ENCODE assay signal across 3 worm cellular contexts in the genomic region with DNA sequence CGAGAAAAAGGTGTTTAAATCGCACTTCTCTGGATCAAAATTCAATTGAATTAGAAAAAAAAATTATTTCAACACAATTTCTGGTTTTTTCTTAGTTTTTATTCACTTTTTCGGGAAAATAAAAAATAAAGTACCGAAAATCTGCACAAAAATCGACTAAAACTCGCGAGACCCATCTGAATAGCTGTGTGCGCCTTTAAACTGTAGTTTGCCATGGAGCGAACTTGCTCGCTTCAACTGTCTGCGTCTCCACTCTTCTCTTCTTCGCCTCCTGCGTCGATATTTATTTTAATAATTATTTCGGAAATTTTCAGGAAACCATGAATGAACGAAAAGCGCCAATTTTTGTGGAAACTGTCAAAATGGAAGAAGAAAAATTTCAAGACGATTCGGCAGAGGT.
A peak's percentile ranks its signal among the peaks of the same experiment; 100 is the strongest.
TF ChIP-seq lines count a peak whose summit lies in the region.

No protein-coding gene starts in this region.

TF ChIP-seq in whole organism, L4 larva, 104 proteins besides CTCF, POLR2A, EP300 and RAD21:
- TF ChIP-seq Y48G9A.11 (GFP tag; IDR thresholded peaks at IDR 0.05; lab: Robert Waterston, UW) (0 out of 2 replicates have a peak, but pooled peaks have one; percentile 13), duxl-1 (tag; optimal IDR thresholded peaks at IDR 0.05; lab: Kevin White, UChicago; ENCODE audit: poor library complexity) (no peak), lsy-2 (tag; optimal IDR thresholded peaks at IDR 0.05; lab: Kevin White, UChicago) (peak in 1 of 2 experiments; percentile 7), F49E8.2 (tag; optimal IDR thresholded peaks at IDR 0.05; lab: Kevin White, UChicago; ENCODE audit: borderline replicate concordance) (peak; percentile 16), Y5F2A.4 (GFP tag; optimal IDR thresholded peaks at IDR 0.05; lab: Kevin White, UChicago) (no peak), lin-38 (GFP tag; IDR thresholded peaks at IDR 0.05; lab: Robert Waterston, UW) (peak; percentile 92), unc-130 (GFP tag; optimal IDR thresholded peaks at IDR 0.05; lab: Kevin White, UChicago) (peak; percentile 13)

TF ChIP-seq in whole organism, mixed stage, embryonic, 35 proteins besides CTCF, POLR2A, EP300 and RAD21:
- peak; percentile 31 for TF ChIP-seq mep-1 (tag; optimal IDR thresholded peaks at IDR 0.05; lab: Kevin White, UChicago)
- no peak for TF ChIP-seq unc-62 (GFP tag; optimal IDR thresholded peaks at IDR 0.05; lab: Kevin White, UChicago)
- no peak for TF ChIP-seq unc-120 (tag; optimal IDR thresholded peaks at IDR 0.05; lab: Kevin White, UChicago; ENCODE audit: poor library complexity, severe bottlenecking)
- TF ChIP-seq lin-13 (tag; optimal IDR thresholded peaks at IDR 0.05; lab: Kevin White, UChicago) = peak; percentile 1
- TF ChIP-seq ceh-39 (tag; optimal IDR thresholded peaks at IDR 0.05; lab: Kevin White, UChicago) = peak; percentile 7
- no peak for TF ChIP-seq M03D4.4 (tag; optimal IDR thresholded peaks at IDR 0.05; lab: Kevin White, UChicago)
- no peak for TF ChIP-seq hlh-1 (tag; optimal IDR thresholded peaks at IDR 0.05; lab: Kevin White, UChicago)
- no peak for TF ChIP-seq nhr-76 (tag; optimal IDR thresholded peaks at IDR 0.05; lab: Kevin White, UChicago)
- peak; percentile 53 for TF ChIP-seq lsy-2 (tag; optimal IDR thresholded peaks at IDR 0.05; lab: Kevin White, UChicago)
- no peak for TF ChIP-seq cnd-1 (tag; optimal IDR thresholded peaks at IDR 0.05; lab: Kevin White, UChicago)
- no peak for TF ChIP-seq pha-4 (tag; optimal IDR thresholded peaks at IDR 0.05; lab: Kevin White, UChicago)

TF ChIP-seq in whole organism, young adult, 124 proteins besides CTCF, POLR2A, EP300 and RAD21:
- no peak for TF ChIP-seq lin-40 (tag; optimal IDR thresholded peaks at IDR 0.05; lab: Kevin White, UChicago)
- TF ChIP-seq efl-1 (GFP tag; optimal IDR thresholded peaks at IDR 0.05; lab: Kevin White, UChicago) = peak; percentile 35
- TF ChIP-seq nhr-80 (tag; optimal IDR thresholded peaks at IDR 0.05; lab: Kevin White, UChicago) = no peak
- TF ChIP-seq snpc-1.1 (tag; optimal IDR thresholded peaks at IDR 0.05; lab: Kevin White, UChicago; ENCODE audit: insufficient read depth) = no peak
- no peak for TF ChIP-seq hlh-12 (tag; optimal IDR thresholded peaks at IDR 0.05; lab: Kevin White, UChicago)
- peak; percentile 28 for TF ChIP-seq F49E8.2 (tag; optimal IDR thresholded peaks at IDR 0.05; lab: Kevin White, UChicago; ENCODE audit: insufficient read depth)
- TF ChIP-seq bed-2 (GFP tag; IDR thresholded peaks at IDR 0.05; lab: Robert Waterston, UW) = no peak
- TF ChIP-seq madf-3 (GFP tag; IDR thresholded peaks at IDR 0.05; lab: Robert Waterston, UW) = no peak
- TF ChIP-seq unc-130 (GFP tag; optimal IDR thresholded peaks at IDR 0.05; lab: Kevin White, UChicago) = no peak
- TF ChIP-seq ztf-26 (tag; optimal IDR thresholded peaks at IDR 0.05; lab: Kevin White, UChicago) = no peak
- no peak for TF ChIP-seq Y79H2A.3 (GFP tag; conservative IDR thresholded peaks at IDR 0.05; lab: Robert Waterston, UW)
- TF ChIP-seq ceh-100 (GFP tag; IDR thresholded peaks at IDR 0.05; lab: Robert Waterston, UW) = peak; percentile 68; the same call in 1 of the 2 replicates
- no peak for TF ChIP-seq nhr-27 (tag; optimal IDR thresholded peaks at IDR 0.05; lab: Kevin White, UChicago)
- TF ChIP-seq xnd-1 (tag; optimal IDR thresholded peaks at IDR 0.05; lab: Kevin White, UChicago) = peak; percentile 55
- no peak for TF ChIP-seq Y67H2A.10 (GFP tag; conservative IDR thresholded peaks at IDR 0.05; lab: Robert Waterston, UW)
- TF ChIP-seq T26A5.8 (tag; optimal IDR thresholded peaks at IDR 0.05; lab: Kevin White, UChicago) = no peak
- TF ChIP-seq Y53G8AR.9 (GFP tag; conservative IDR thresholded peaks at IDR 0.05; lab: Robert Waterston, UW) = no peak
- peak; percentile 82 for TF ChIP-seq ceh-91 (GFP tag; IDR thresholded peaks at IDR 0.05; lab: Robert Waterston, UW)
- peak; percentile 86 for TF ChIP-seq madf-6 (GFP tag; IDR thresholded peaks at IDR 0.05; lab: Robert Waterston, UW)
- TF ChIP-seq unc-62 (GFP tag; optimal IDR thresholded peaks at IDR 0.05; lab: Kevin White, UChicago) = no peak
- no peak for TF ChIP-seq bed-1 (GFP tag; IDR thresholded peaks at IDR 0.05; lab: Robert Waterston, UW)
- no peak for TF ChIP-seq B0261.1 (tag; optimal IDR thresholded peaks at IDR 0.05; lab: Kevin White, UChicago)
- no peak for TF ChIP-seq nhr-90 (tag; optimal IDR thresholded peaks at IDR 0.05; lab: Kevin White, UChicago)
- no peak for TF ChIP-seq ceh-58 (GFP tag; IDR thresholded peaks at IDR 0.05; lab: Robert Waterston, UW)
- TF ChIP-seq mcd-1 (GFP tag; IDR thresholded peaks at IDR 0.05; lab: Robert Waterston, UW) = peak; percentile 87
- TF ChIP-seq ztf-28 (GFP tag; IDR thresholded peaks at IDR 0.05; lab: Robert Waterston, UW) = 0 out of 2 replicates have a peak, but pooled peaks have one; percentile 57
- TF ChIP-seq lsl-1 (GFP tag; optimal IDR thresholded peaks at IDR 0.05; lab: Kevin White, UChicago) = peak; percentile 90
- TF ChIP-seq nhr-120 (GFP tag; IDR thresholded peaks at IDR 0.05; lab: Robert Waterston, UW) = no peak
- no peak for TF ChIP-seq F55B11.4 (tag; optimal IDR thresholded peaks at IDR 0.05; lab: Kevin White, UChicago; ENCODE audit: borderline replicate concordance, insufficient read depth)
- no peak for TF ChIP-seq lin-26 (GFP tag; IDR thresholded peaks at IDR 0.05; lab: Robert Waterston, UW)
- peak; percentile 55; the same call in 1 of the 2 replicates for TF ChIP-seq attf-3 (GFP tag; conservative IDR thresholded peaks at IDR 0.05; lab: Robert Waterston, UW)
- TF ChIP-seq snpc-1.3 (tag; optimal IDR thresholded peaks at IDR 0.05; lab: Kevin White, UChicago; ENCODE audit: insufficient read depth) = no peak
- no peak for TF ChIP-seq pbrm-1 (GFP tag; IDR thresholded peaks at IDR 0.05; lab: Robert Waterston, UW)
- no peak for TF ChIP-seq athp-1 (tag; optimal IDR thresholded peaks at IDR 0.05; lab: Kevin White, UChicago)
- peak; percentile 70 for TF ChIP-seq D2030.7 (GFP tag; IDR thresholded peaks at IDR 0.05; lab: Robert Waterston, UW)
- no peak for TF ChIP-seq lin-35 (GFP tag; optimal IDR thresholded peaks at IDR 0.05; lab: Kevin White, UChicago)
- no peak for TF ChIP-seq ZK185.1 (tag; optimal IDR thresholded peaks at IDR 0.05; lab: Kevin White, UChicago; ENCODE audit: poor library complexity, severe bottlenecking)
- peak; percentile 83 for TF ChIP-seq F33H1.4 (GFP tag; IDR thresholded peaks at IDR 0.05; lab: Robert Waterston, UW)

Comparison
In these comparisons a context has a peak if more than half of its experiments do, and no peak if none do; other contexts are left out.
1. Of the 7 proteins assayed by ChIP-seq in both whole organism, young adult and whole organism, L4 larva: peak only in whole organism, young adult: none; only in whole organism, L4 larva: unc-130; in both: F49E8.2; in neither: 5.